Fruit fly (Drosophila melanogaster) whole organism, wandering third instar larva: ENCODE measurements around the gene Tango9.

Source experiments
- Abd-B ChIP-seq: fragments of >200 bp; optimal IDR thresholded peaks from 2 replicates; lab custom pipeline; 2017; ENCODE audit warnings: missing biosample characterization, missing genetic modification characterization
- CG32264 ChIP-seq: fragments of 200-800 bp; sonication (Bioruptor generic); optimal IDR thresholded peaks from 2 replicates; lab custom pipeline; 2016; ENCODE audit warnings: missing biosample characterization, missing genetic modification characterization
- Dif ChIP-seq: fragments of 200-275, 200-300 bp; sonication (Bioruptor generic); optimal IDR thresholded peaks from 2 replicates; lab custom pipeline; 2018; ENCODE audit warnings: missing biosample characterization, missing genetic modification characterization; ENCODE audit not compliant: partially characterized antibody
- HLH106 ChIP-seq: fragments of 200-800 bp; optimal IDR thresholded peaks from 3 replicates; lab custom pipeline; 2019; ENCODE audit warnings: missing biosample characterization, mild to moderate bottlenecking, missing genetic modification characterization, moderate library complexity
- Hnf4 ChIP-seq: fragments of 200-800 bp; sonication (Bioruptor generic); optimal IDR thresholded peaks from 2 replicates; lab custom pipeline; 2016; ENCODE audit warnings: missing biosample characterization, mild to moderate bottlenecking, missing genetic modification characterization
- Hr78 ChIP-seq: fragments of >200 bp; optimal IDR thresholded peaks from 2 replicates; lab custom pipeline; 2017; ENCODE audit warnings: missing biosample characterization, missing genetic modification characterization
- Hr83 ChIP-seq: fragments of 200-300 bp; sonication (Bioruptor generic); optimal IDR thresholded peaks from 2 replicates; lab custom pipeline; 2016; ENCODE audit warnings: missing biosample characterization, mild to moderate bottlenecking, missing genetic modification characterization, moderate library complexity; ENCODE audit not compliant: poor library complexity, severe bottlenecking
- Jra ChIP-seq: sonication (Bioruptor generic); optimal IDR thresholded peaks from 2 replicates; lab custom pipeline; 2016; ENCODE audit warnings: missing biosample characterization, missing genetic modification characterization
- Myc ChIP-seq: fragments of >200 bp; optimal IDR thresholded peaks from 2 replicates; lab custom pipeline; 2017
- OdsH ChIP-seq: fragments of 200-800 bp; sonication (Bioruptor generic); optimal IDR thresholded peaks from 2 replicates; lab custom pipeline; 2016; ENCODE audit warnings: missing biosample characterization, mild to moderate bottlenecking, missing genetic modification characterization
- Rel ChIP-seq, 2 experiments: fragments of 200-800 bp; sonication (Bioruptor generic) in 1 of 2; optimal IDR thresholded peaks; 2 replicates in 1 of 2; 3 replicates in 1 of 2; lab custom pipeline; 2016 to 2019; ENCODE audit warnings: mild to moderate bottlenecking in 2 of 2, missing biosample characterization in 2 of 2, missing genetic modification characterization in 2 of 2, moderate library complexity in 1 of 2
- Sp1 ChIP-seq: fragments of 200-800 bp; sonication (Bioruptor generic); optimal IDR thresholded peaks from 3 replicates; lab custom pipeline; 2019; ENCODE audit warnings: missing biosample characterization, mild to moderate bottlenecking, missing genetic modification characterization, moderate library complexity
- Vsx2 ChIP-seq: fragments of 200-300, 225-300 bp; sonication (Bioruptor generic); optimal IDR thresholded peaks from 2 replicates; lab custom pipeline; 2018; ENCODE audit warnings: missing biosample characterization, missing genetic modification characterization; ENCODE audit not compliant: partially characterized antibody
- br ChIP-seq: fragments of 200-800 bp; sonication (Bioruptor generic); optimal IDR thresholded peaks from 2 replicates; lab custom pipeline; 2016; ENCODE audit warnings: missing biosample characterization, missing genetic modification characterization
- brk ChIP-seq: fragments of 200-800 bp; sonication (Bioruptor generic); optimal IDR thresholded peaks from 2 replicates; lab custom pipeline; 2016; ENCODE audit warnings: missing biosample characterization, mild to moderate bottlenecking, missing genetic modification characterization
- dl ChIP-seq, 2 experiments: fragments of 175-275, 200-275 bp in 1 of 2; fragments of 200-275 bp in 1 of 2; sonication (Bioruptor generic); optimal IDR thresholded peaks; lab custom pipeline; 2018; ENCODE audit warnings: mild to moderate bottlenecking in 2 of 2, missing biosample characterization in 2 of 2, missing genetic modification characterization in 2 of 2, moderate library complexity in 2 of 2; ENCODE audit not compliant: partially characterized antibody in 2 of 2, insufficient read depth in 1 of 2
- dmrt93B ChIP-seq: fragments of 200-800 bp; sonication (Bioruptor generic); optimal IDR thresholded peaks from 2 replicates; lab custom pipeline; 2018; ENCODE audit warnings: missing biosample characterization, mild to moderate bottlenecking, missing genetic modification characterization
- dsf ChIP-seq: sonication (Bioruptor generic); optimal IDR thresholded peaks from 2 replicates; lab custom pipeline; 2016; ENCODE audit warnings: missing biosample characterization, missing genetic modification characterization, borderline replicate concordance
- ey ChIP-seq: fragments of 200-800 bp; sonication (Bioruptor generic); optimal IDR thresholded peaks from 2 replicates; lab custom pipeline; 2016; ENCODE audit warnings: missing biosample characterization, missing genetic modification characterization
- foxo ChIP-seq, 2 experiments: fragments of 200-800 bp; sonication (Bioruptor generic); optimal IDR thresholded peaks; 2 replicates in 1 of 2; 3 replicates in 1 of 2; lab custom pipeline; 2016 to 2017; ENCODE audit warnings: missing biosample characterization in 2 of 2, missing genetic modification characterization in 2 of 2
- fru ChIP-seq: fragments of 200-800 bp; sonication (Bioruptor generic); optimal IDR thresholded peaks from 3 replicates; lab custom pipeline; 2016; ENCODE audit warnings: missing biosample characterization, mild to moderate bottlenecking, missing genetic modification characterization
- h ChIP-seq: fragments of 200-800 bp; sonication (Bioruptor generic); optimal IDR thresholded peaks from 3 replicates; lab custom pipeline; 2016; ENCODE audit warnings: missing biosample characterization, mild to moderate bottlenecking, missing genetic modification characterization
- jim ChIP-seq: fragments of 175-275, 200-325 bp; sonication (Bioruptor generic); optimal IDR thresholded peaks from 2 replicates; lab custom pipeline; 2016; ENCODE audit warnings: missing biosample characterization, mild to moderate bottlenecking, missing genetic modification characterization
- lola ChIP-seq: fragments of >200 bp; optimal IDR thresholded peaks from 2 replicates; lab custom pipeline; 2017; ENCODE audit warnings: missing biosample characterization, missing genetic modification characterization
- pan ChIP-seq: fragments of >200 bp; optimal IDR thresholded peaks from 2 replicates; lab custom pipeline; 2017
- psq ChIP-seq: fragments of 200-800 bp; sonication (Bioruptor generic); optimal IDR thresholded peaks from 3 replicates; lab custom pipeline; 2017; ENCODE audit warnings: missing biosample characterization, mild to moderate bottlenecking, missing genetic modification characterization, moderate library complexity
- rgr ChIP-seq: fragments of 200-800 bp; sonication (Bioruptor generic); optimal IDR thresholded peaks from 3 replicates; lab custom pipeline; 2016; ENCODE audit warnings: missing biosample characterization, mild to moderate bottlenecking, missing genetic modification characterization
- sv ChIP-seq: fragments of 200-800 bp; sonication (Bioruptor generic); optimal IDR thresholded peaks from 3 replicates; lab custom pipeline; 2016; ENCODE audit warnings: missing biosample characterization, missing genetic modification characterization
- tai ChIP-seq: sonication (Bioruptor generic); optimal IDR thresholded peaks from 2 replicates; lab custom pipeline; 2016; ENCODE audit warnings: missing biosample characterization, missing genetic modification characterization
- usp ChIP-seq: fragments of >200 bp; optimal IDR thresholded peaks from 2 replicates; lab custom pipeline; 2017; ENCODE audit warnings: missing biosample characterization, missing genetic modification characterization
- woc ChIP-seq: sonication (Bioruptor generic); optimal IDR thresholded peaks from 2 replicates; lab custom pipeline; 2016; ENCODE audit warnings: missing biosample characterization, mild to moderate bottlenecking, missing genetic modification characterization

Tango9 gene

dm6 chr3R:11973826-11974225 is 884 bp downstream of the Tango9 start:
- TF ChIP-seq usp (GFP tag; lab: Kevin White, UChicago) (no peak), brk (GFP tag; lab: Kevin White, UChicago) (no peak), OdsH (GFP tag; lab: Kevin White, UChicago) (no peak), HLH106 (tag; lab: Kevin White, UChicago) (no peak), Hnf4 (GFP tag; lab: Kevin White, UChicago) (no peak), dsf (GFP tag; lab: Kevin White, UChicago) (no peak), Rel (GFP tag; optimal IDR thresholded peaks at IDR 0.05; lab: Kevin White, UChicago) (no peak), Rel (tag; optimal IDR thresholded peaks at IDR 0.05; lab: Kevin White, UChicago) (peak; percentile 35)
- TF ChIP-seq, all 38 proteins: peak for 1

- no peak for TF ChIP-seq OdsH (GFP tag; lab: Kevin White, UChicago)
Measured at dm6 chr3R:11971394-11971793, 3.3 kb downstream of the Tango9 start, which contains the start of gene GC2. Gene GC2 (plus strand): TSS chr3R:11971694.

dm6 chr3R:11969217-11969616 is 5.5 kb downstream of the Tango9 start:
- no peak for TF ChIP-seq HLH106 (tag; lab: Kevin White, UChicago)
- TF ChIP-seq psq (GFP tag; lab: Kevin White, UChicago), result no peak
- TF ChIP-seq rgr, result no peak
- TF ChIP-seq ey, result peak; percentile 5
- TF ChIP-seq tai (GFP tag; lab: Kevin White, UChicago), result no peak
- no peak for TF ChIP-seq usp (GFP tag; lab: Kevin White, UChicago)
- TF ChIP-seq brk (GFP tag; lab: Kevin White, UChicago), result no peak

- no peak for TF ChIP-seq sv
- TF ChIP-seq br (GFP tag; lab: Kevin White, UChicago), result no peak
- no peak for TF ChIP-seq foxo (GFP tag; optimal IDR thresholded peaks at IDR 0.05; lab: Kevin White, UChicago)
- TF ChIP-seq dl (GFP tag; optimal IDR thresholded peaks at IDR 0.05; lab: Kevin White, UChicago; ENCODE audit: insufficient read depth in 1 of 2, partially characterized antibody in 2 of 2), result no peak
- no peak for TF ChIP-seq h (GFP tag; lab: Kevin White, UChicago)
- no peak for TF ChIP-seq rgr
- no peak for TF ChIP-seq usp (GFP tag; lab: Kevin White, UChicago)
- TF ChIP-seq Hr78 (GFP tag; lab: Kevin White, UChicago), result no peak
- TF ChIP-seq ey, result no peak
- TF ChIP-seq Abd-B, result no peak
- TF ChIP-seq Hr83 (GFP tag; lab: Kevin White, UChicago), result no peak
- TF ChIP-seq HLH106 (tag; lab: Kevin White, UChicago), result no peak
- TF ChIP-seq tai (GFP tag; lab: Kevin White, UChicago), result no peak
- no peak for TF ChIP-seq dmrt93B
- no peak for TF ChIP-seq brk (GFP tag; lab: Kevin White, UChicago)
- TF ChIP-seq OdsH (GFP tag; lab: Kevin White, UChicago), result no peak
- TF ChIP-seq jim, result no peak
- TF ChIP-seq Myc, result no peak
- no peak for TF ChIP-seq Vsx2 (GFP tag; lab: Kevin White, UChicago)
- TF ChIP-seq, all 38 proteins: peak for 0
Measured at dm6 chr3R:11968030-11968753, 6.5 kb downstream of the Tango9 start.

- TF ChIP-seq usp (GFP tag; lab: Kevin White, UChicago), result no peak
- TF ChIP-seq foxo (GFP tag; optimal IDR thresholded peaks at IDR 0.05; lab: Kevin White, UChicago), result peak in 1 of 2 experiments; percentile 23
- TF ChIP-seq br (GFP tag; lab: Kevin White, UChicago), result no peak
- no peak for TF ChIP-seq Rel (GFP tag; optimal IDR thresholded peaks at IDR 0.05; lab: Kevin White, UChicago)
- TF ChIP-seq Rel (tag; optimal IDR thresholded peaks at IDR 0.05; lab: Kevin White, UChicago), result peak; percentile 21
- peak; percentile 1 for TF ChIP-seq CG32264 (GFP tag; lab: Kevin White, UChicago)
- TF ChIP-seq jim, result peak; percentile 6
- no peak for TF ChIP-seq pan (lab: Kevin White, UChicago)
- peak; percentile 97 for TF ChIP-seq Vsx2 (GFP tag; lab: Kevin White, UChicago)
- TF ChIP-seq woc (GFP tag; lab: Kevin White, UChicago), result peak; percentile 63
- peak; percentile 50 for TF ChIP-seq fru (GFP tag; lab: Kevin White, UChicago)
- TF ChIP-seq OdsH (GFP tag; lab: Kevin White, UChicago), result peak; percentile 17
- TF ChIP-seq Dif (GFP tag; lab: Kevin White, UChicago), result no peak
- TF ChIP-seq Jra (GFP tag; lab: Kevin White, UChicago), result peak; percentile 43
- TF ChIP-seq Sp1 (GFP tag; lab: Kevin White, UChicago), result peak; percentile 49
- TF ChIP-seq rgr, result peak; percentile 3
- TF ChIP-seq dsf (GFP tag; lab: Kevin White, UChicago), result peak; percentile 53
- peak; percentile 38 for TF ChIP-seq HLH106 (tag; lab: Kevin White, UChicago)
- peak; percentile 44 for TF ChIP-seq Hnf4 (GFP tag; lab: Kevin White, UChicago)
- peak; percentile 1 for TF ChIP-seq Hr83 (GFP tag; lab: Kevin White, UChicago)
- no peak for TF ChIP-seq Myc
- no peak for TF ChIP-seq lola (GFP tag; lab: Kevin White, UChicago)
- peak; percentile 21 for TF ChIP-seq psq (GFP tag; lab: Kevin White, UChicago)
- TF ChIP-seq h (GFP tag; lab: Kevin White, UChicago), result peak; percentile 57
Measured at dm6 chr3R:11967262-11968029, 7.3 kb downstream of the Tango9 start, which contains the start of the genes CG12213 and GC1. Gene CG12213 (minus strand): TSS chr3R:11967691. Gene GC1 (plus strand): TSS chr3R:11967708.
